Fruit fly (Drosophila melanogaster): Measurements from ENCODE around the gene CG5910.

DNA sequence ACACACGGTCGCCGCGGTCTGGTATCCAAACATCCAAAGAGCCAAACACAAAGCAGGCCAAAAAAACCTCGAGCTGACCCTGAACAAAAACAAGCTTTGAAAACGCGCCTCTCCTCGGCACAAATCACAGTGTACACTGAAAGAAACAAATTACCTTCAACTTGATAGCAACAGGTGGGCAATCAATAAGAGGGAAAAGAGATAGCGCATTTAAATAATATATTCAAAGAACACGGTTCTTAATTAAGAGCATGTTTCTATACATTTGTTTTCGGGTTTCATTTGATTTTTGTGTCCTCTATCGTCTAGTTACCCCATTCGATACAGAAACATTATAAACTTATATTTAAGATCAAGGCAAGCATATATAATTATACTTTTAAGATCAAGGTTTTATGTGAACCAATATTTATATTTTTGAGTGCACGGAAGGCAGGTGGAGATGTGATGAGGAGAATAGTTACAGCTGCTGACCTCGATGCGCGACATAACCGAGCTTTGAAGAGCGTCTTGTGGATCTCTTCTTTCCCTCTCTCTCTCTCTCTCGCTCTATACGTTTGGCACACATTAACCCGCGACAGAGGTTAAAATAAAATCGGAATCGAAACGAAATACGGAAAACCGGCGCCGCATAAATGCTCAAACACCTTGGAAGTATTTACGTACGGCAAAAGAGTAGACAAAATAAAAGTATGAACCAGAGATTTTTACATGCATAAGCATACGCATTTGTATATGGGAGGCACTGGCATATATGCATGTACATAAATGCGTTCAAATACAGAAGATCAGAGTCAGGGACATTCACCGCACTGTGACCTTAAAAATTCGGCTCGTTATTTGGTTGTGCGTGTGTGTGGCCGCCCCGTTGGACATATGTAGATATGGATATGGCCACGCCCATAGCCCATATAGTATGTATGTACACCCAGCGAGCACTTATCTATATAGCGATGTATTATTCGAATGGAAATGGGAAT is 43.7 kb upstream of the CG5910 start:
- TF ChIP-seq Myc (optimal IDR thresholded peaks at IDR 0.05), result no peak
- peak; percentile 76 for TF ChIP-seq h (GFP tag; optimal IDR thresholded peaks at IDR 0.05)
- TF ChIP-seq Sp1 (GFP tag; optimal IDR thresholded peaks at IDR 0.05), result peak; percentile 60
- TF ChIP-seq Hr78 (GFP tag; optimal IDR thresholded peaks at IDR 0.05), result no peak
- peak; percentile 6 for TF ChIP-seq CG9705 (GFP tag; optimal IDR thresholded peaks at IDR 0.05)
- TF ChIP-seq dl (GFP tag; optimal IDR thresholded peaks at IDR 0.05; ENCODE audit: insufficient read depth in 1 of 2, partially characterized antibody in 2 of 2), result no peak
- TF ChIP-seq br (GFP tag; optimal IDR thresholded peaks at IDR 0.05), result peak; percentile 69
- no peak for TF ChIP-seq usp (GFP tag; optimal IDR thresholded peaks at IDR 0.05)
